Worm (Caenorhabditis elegans): Measurements from ENCODE around the gene C02F5.2.

DNA sequence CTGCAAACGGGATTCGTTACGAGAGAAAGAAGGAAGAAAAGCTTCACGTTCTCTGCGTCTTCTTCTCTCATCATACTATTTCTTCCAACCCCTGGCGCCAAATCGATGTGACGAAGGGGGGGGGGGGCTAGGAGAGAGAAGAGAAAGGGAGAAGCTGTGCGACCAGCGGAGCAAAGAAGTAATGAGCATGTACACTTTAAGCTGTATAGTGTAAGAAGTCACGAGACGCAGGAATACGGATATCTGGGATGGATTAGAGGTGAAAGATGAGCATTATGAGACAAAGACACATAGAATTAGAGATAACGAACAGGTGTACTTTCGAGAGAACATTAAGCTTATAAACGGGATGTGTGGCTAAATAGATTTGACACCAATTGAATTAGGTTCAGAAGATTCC lies 47.7 kb upstream of the C02F5.2 start:
- TF ChIP-seq flt-1 (GFP tag; IDR thresholded peaks at IDR 0.05) (no peak), ama-1 (optimal IDR thresholded peaks at IDR 0.05) (no peak), hmg-4 (GFP tag; optimal IDR thresholded peaks at IDR 0.05) (no peak), ceh-36 (tag; optimal IDR thresholded peaks at IDR 0.05) (peak; percentile 0), aly-1 (tag; optimal IDR thresholded peaks at IDR 0.05) (no peak), hmbx-1 (tag; optimal IDR thresholded peaks at IDR 0.05) (no peak), pes-1 (GFP tag; IDR thresholded peaks at IDR 0.05) (no peak), scrt-1 (GFP tag; IDR thresholded peaks at IDR 0.05) (no peak), ceh-13 (GFP tag; optimal IDR thresholded peaks at IDR 0.05) (no peak), hnd-1 (tag; optimal IDR thresholded peaks at IDR 0.05) (no peak)
